Fruit fly (Drosophila melanogaster) whole organism, embryonic: Measurements from ENCODE around the gene Cyp4ac1.
A peak's percentile ranks its signal among the peaks of the same experiment; 100 is the strongest.

ENCODE experiments used
- Ada2b ChIP-seq: fragments of 200-800 bp; sonication (Bioruptor generic); IDR thresholded peaks from 2 replicates; pipeline ENCODE4 v1.3.6; 2022; ENCODE audit warnings: missing biosample characterization, missing genetic modification characterization
- B-H2 ChIP-seq: fragments of 200-800 bp; sonication (Bioruptor generic); optimal IDR thresholded peaks from 2 replicates; lab custom pipeline; 2018; ENCODE audit warnings: missing biosample characterization, mild to moderate bottlenecking, missing genetic modification characterization
- Blimp-1 ChIP-seq: fragments of 200-800 bp; sonication (Bioruptor generic); optimal IDR thresholded peaks from 3 replicates; lab custom pipeline; 2018; ENCODE audit warnings: missing biosample characterization, missing genetic modification characterization, mild to moderate bottlenecking, moderate library complexity, missing genetic modification reagents
- CG10209 ChIP-seq: fragments of 200-800 bp; sonication (Bioruptor generic); optimal IDR thresholded peaks from 3 replicates; lab custom pipeline; 2017; ENCODE audit warnings: missing biosample characterization, mild to moderate bottlenecking, missing genetic modification characterization, missing genetic modification reagents
- CG11456 ChIP-seq: fragments of 200-800 bp; sonication (Bioruptor generic); IDR thresholded peaks from 3 replicates; pipeline ENCODE4 v1.3.6; 2022; ENCODE audit warnings: missing biosample characterization, missing genetic modification characterization
- CG13894 ChIP-seq: fragments of 200-800 bp; sonication (Bioruptor generic); optimal IDR thresholded peaks from 3 replicates; lab custom pipeline; 2018; ENCODE audit warnings: missing biosample characterization, mild to moderate bottlenecking, missing genetic modification characterization, moderate library complexity
- CG14014 ChIP-seq: fragments of 200-800 bp; sonication (Bioruptor generic); IDR thresholded peaks from 2 replicates; pipeline ENCODE4 v1.3.6; 2022; ENCODE audit warnings: missing biosample characterization, missing genetic modification characterization
- CG15601 ChIP-seq: fragments of 200-800 bp; sonication (Bioruptor generic); optimal IDR thresholded peaks from 3 replicates; lab custom pipeline; 2019; ENCODE audit warnings: missing biosample characterization, mild to moderate bottlenecking, missing genetic modification characterization, moderate library complexity
- CG1647 ChIP-seq: fragments of 200-800 bp; sonication (Bioruptor generic); optimal IDR thresholded peaks from 3 replicates; lab custom pipeline; 2016; ENCODE audit warnings: missing biosample characterization, missing genetic modification characterization
- CG16815 ChIP-seq: fragments of 200-800 bp; sonication (Bioruptor generic); optimal IDR thresholded peaks from 3 replicates; lab custom pipeline; 2017; ENCODE audit warnings: missing biosample characterization, mild to moderate bottlenecking, missing genetic modification characterization
- CG18764 ChIP-seq: fragments of 200-800 bp; sonication (Bioruptor generic); optimal IDR thresholded peaks from 3 replicates; lab custom pipeline; 2016; ENCODE audit warnings: missing biosample characterization, missing genetic modification characterization
- CG3065 ChIP-seq: fragments of 200-800 bp; sonication (Bioruptor generic); optimal IDR thresholded peaks from 2 replicates; lab custom pipeline; 2016; ENCODE audit warnings: missing biosample characterization, missing genetic modification characterization
- CG33557 ChIP-seq: fragments of 200-800 bp; sonication (Bioruptor generic); optimal IDR thresholded peaks from 2 replicates; lab custom pipeline; 2019; ENCODE audit warnings: missing biosample characterization, mild to moderate bottlenecking, missing genetic modification characterization, moderate library complexity
- CG4617 ChIP-seq: fragments of 200-800 bp; sonication (Bioruptor generic); optimal IDR thresholded peaks from 3 replicates; lab custom pipeline; 2016; ENCODE audit warnings: missing biosample characterization, missing genetic modification characterization, borderline replicate concordance
- CG5180 ChIP-seq: fragments of 200-800 bp; sonication (Bioruptor generic); optimal IDR thresholded peaks from 3 replicates; lab custom pipeline; 2017; ENCODE audit warnings: missing biosample characterization, missing genetic modification characterization, mild to moderate bottlenecking, moderate library complexity, missing genetic modification reagents
- CG7987 ChIP-seq: fragments of 200-800 bp; sonication (Bioruptor generic); optimal IDR thresholded peaks from 2 replicates; lab custom pipeline; 2018; ENCODE audit warnings: missing biosample characterization, mild to moderate bottlenecking, missing genetic modification characterization, moderate library complexity
- CG8089 ChIP-seq: fragments of 200-800 bp; sonication (Bioruptor generic); optimal IDR thresholded peaks from 3 replicates; lab custom pipeline; 2016; ENCODE audit warnings: missing biosample characterization, missing genetic modification characterization
- CG8281 ChIP-seq: fragments of 200-800 bp; sonication (Bioruptor generic); optimal IDR thresholded peaks from 2 replicates; lab custom pipeline; 2018; ENCODE audit warnings: missing biosample characterization, mild to moderate bottlenecking, missing genetic modification characterization, moderate library complexity
- CG9437 ChIP-seq: fragments of 200-800 bp; sonication (Bioruptor generic); optimal IDR thresholded peaks from 2 replicates; lab custom pipeline; 2018; ENCODE audit warnings: missing biosample characterization, mild to moderate bottlenecking, missing genetic modification characterization
- CG9876 ChIP-seq: fragments of 200-800 bp; sonication (Bioruptor generic); optimal IDR thresholded peaks from 2 replicates; lab custom pipeline; 2016; ENCODE audit warnings: missing biosample characterization, missing genetic modification characterization
- D19A ChIP-seq: fragments of 200-800 bp; optimal IDR thresholded peaks from 3 replicates; lab custom pipeline; 2019; ENCODE audit warnings: missing biosample characterization, mild to moderate bottlenecking, missing genetic modification characterization, moderate library complexity
- Dip2 ChIP-seq: fragments of 200-800 bp; sonication (Bioruptor generic); IDR thresholded peaks from 2 replicates; pipeline ENCODE4 v1.3.6; 2022; ENCODE audit warnings: missing biosample characterization, missing genetic modification characterization
- Dref ChIP-seq: fragments of 200-800 bp; sonication (Bioruptor generic); IDR thresholded peaks from 2 replicates; pipeline ENCODE4 v1.3.6; 2022; ENCODE audit warnings: missing biosample characterization, missing genetic modification characterization
- Drgx ChIP-seq: fragments of 200-800 bp; sonication (Bioruptor generic); IDR thresholded peaks from 2 replicates; pipeline ENCODE4 v1.3.6; 2022; ENCODE audit warnings: missing biosample characterization, missing genetic modification characterization
- E2f1 ChIP-seq: fragments of 200-800 bp; sonication (Bioruptor generic); IDR thresholded peaks from 2 replicates; pipeline ENCODE4 v1.3.6; 2022; ENCODE audit warnings: missing biosample characterization, missing genetic modification characterization
- HmgD ChIP-seq: fragments of 200-800 bp; sonication (Bioruptor generic); optimal IDR thresholded peaks from 3 replicates; lab custom pipeline; 2016; ENCODE audit warnings: missing biosample characterization, missing genetic modification characterization
- Mrtf ChIP-seq: fragments of 200-800 bp; sonication (Bioruptor generic); IDR thresholded peaks from 3 replicates; pipeline ENCODE4 v1.3.6; 2022; ENCODE audit warnings: missing biosample characterization, missing genetic modification characterization
- Oli ChIP-seq: fragments of 200-800 bp; sonication (Bioruptor generic); optimal IDR thresholded peaks from 2 replicates; lab custom pipeline; 2018; ENCODE audit warnings: missing biosample characterization, mild to moderate bottlenecking, missing genetic modification characterization, moderate library complexity
- Six4 ChIP-seq: fragments of 200-800 bp; sonication (Bioruptor generic); optimal IDR thresholded peaks from 2 replicates; lab custom pipeline; 2016; ENCODE audit warnings: missing biosample characterization, missing genetic modification characterization
- TFAM ChIP-seq: fragments of 200-800 bp; sonication (Bioruptor generic); optimal IDR thresholded peaks from 2 replicates; lab custom pipeline; 2017; ENCODE audit warnings: missing biosample characterization, missing genetic modification characterization, inconsistent platforms
- cad ChIP-seq: fragments of >200 bp; optimal IDR thresholded peaks from 2 replicates; lab custom pipeline; 2017; ENCODE audit warnings: missing biosample characterization, missing genetic modification characterization
- chm ChIP-seq: fragments of 200-800 bp; sonication (Bioruptor generic); IDR thresholded peaks from 2 replicates; pipeline ENCODE4 v1.3.6; 2022; ENCODE audit warnings: missing biosample characterization, missing genetic modification characterization
- croc ChIP-seq: fragments of 200-800 bp; sonication (Bioruptor generic); conservative IDR thresholded peaks from 3 replicates; pipeline ENCODE4 v1.3.6; 2022; ENCODE audit warnings: missing biosample characterization, missing genetic modification characterization
- da ChIP-seq: fragments of 200-800 bp; sonication (Bioruptor generic); optimal IDR thresholded peaks from 2 replicates; lab custom pipeline; 2016; ENCODE audit warnings: missing biosample characterization, missing genetic modification characterization
- dmrt11E ChIP-seq: fragments of 200-800 bp; sonication (Bioruptor generic); optimal IDR thresholded peaks from 3 replicates; lab custom pipeline; 2018; ENCODE audit warnings: missing biosample characterization, mild to moderate bottlenecking, missing genetic modification characterization, moderate library complexity
- gcm ChIP-seq: fragments of 200-800 bp; sonication (Bioruptor generic); optimal IDR thresholded peaks from 2 replicates; lab custom pipeline; 2019; ENCODE audit warnings: missing biosample characterization, mild to moderate bottlenecking, missing genetic modification characterization, moderate library complexity
- gsb-n ChIP-seq: fragments of 200-800 bp; sonication (Bioruptor generic); optimal IDR thresholded peaks from 3 replicates; lab custom pipeline; 2018; ENCODE audit warnings: missing biosample characterization, mild to moderate bottlenecking, missing genetic modification characterization
- jing ChIP-seq: fragments of 200-800 bp; sonication (Bioruptor generic); optimal IDR thresholded peaks from 2 replicates; lab custom pipeline; 2018; ENCODE audit warnings: missing biosample characterization, mild to moderate bottlenecking, missing genetic modification characterization
- kni ChIP-seq: fragments of 200-800 bp; sonication (Bioruptor generic); optimal IDR thresholded peaks from 3 replicates; lab custom pipeline; 2017; ENCODE audit warnings: mild to moderate bottlenecking, missing biosample characterization, missing genetic modification reagents, missing genetic modification characterization
- lbe ChIP-seq: fragments of 200-800 bp; sonication (Bioruptor generic); optimal IDR thresholded peaks from 2 replicates; lab custom pipeline; 2016; ENCODE audit warnings: missing biosample characterization, mild to moderate bottlenecking, missing genetic modification characterization
- nerfin-2 ChIP-seq: fragments of 200-800 bp; sonication (Bioruptor generic); IDR thresholded peaks from 2 replicates; pipeline ENCODE4 v1.3.6; 2022; ENCODE audit warnings: missing biosample characterization, missing genetic modification characterization; ENCODE audit not compliant: partially characterized antibody
- nom ChIP-seq: fragments of 200-800 bp; sonication (Bioruptor generic); optimal IDR thresholded peaks from 2 replicates; lab custom pipeline; 2017; ENCODE audit warnings: missing biosample characterization, missing genetic modification characterization, mild to moderate bottlenecking, moderate library complexity, missing genetic modification reagents
- oc ChIP-seq: fragments of 200-800 bp; sonication (Bioruptor generic); optimal IDR thresholded peaks from 2 replicates; lab custom pipeline; 2018; ENCODE audit warnings: missing biosample characterization, mild to moderate bottlenecking, missing genetic modification characterization, moderate library complexity
- org-1 ChIP-seq: fragments of 200-800 bp; sonication (Bioruptor generic); optimal IDR thresholded peaks from 2 replicates; lab custom pipeline; 2017; ENCODE audit warnings: missing biosample characterization, missing genetic modification characterization
- sc ChIP-seq, 3 experiments: fragments of >200 bp in 2 of 3; fragments of 200-800 bp in 1 of 3; sonication (Bioruptor generic) in 1 of 3; optimal IDR thresholded peaks; 2 replicates in 2 of 3; 3 replicates in 1 of 3; lab custom pipeline; 2017; ENCODE audit warnings: mild to moderate bottlenecking in 1 of 3, missing biosample characterization in 1 of 3, missing genetic modification characterization in 1 of 3, missing genetic modification reagents in 1 of 3
- ttk ChIP-seq: fragments of 200-800 bp; sonication (Bioruptor generic); IDR thresholded peaks from 2 replicates; pipeline ENCODE4 v2.1.2; 2022; ENCODE audit warnings: missing biosample characterization, missing genetic modification characterization
- z ChIP-seq: fragments of 200-800 bp; sonication (Bioruptor generic); IDR thresholded peaks from 3 replicates; pipeline ENCODE4 v1.3.6; 2022; ENCODE audit warnings: missing biosample characterization, missing genetic modification characterization

The Cyp4ac1 gene

DNA sequence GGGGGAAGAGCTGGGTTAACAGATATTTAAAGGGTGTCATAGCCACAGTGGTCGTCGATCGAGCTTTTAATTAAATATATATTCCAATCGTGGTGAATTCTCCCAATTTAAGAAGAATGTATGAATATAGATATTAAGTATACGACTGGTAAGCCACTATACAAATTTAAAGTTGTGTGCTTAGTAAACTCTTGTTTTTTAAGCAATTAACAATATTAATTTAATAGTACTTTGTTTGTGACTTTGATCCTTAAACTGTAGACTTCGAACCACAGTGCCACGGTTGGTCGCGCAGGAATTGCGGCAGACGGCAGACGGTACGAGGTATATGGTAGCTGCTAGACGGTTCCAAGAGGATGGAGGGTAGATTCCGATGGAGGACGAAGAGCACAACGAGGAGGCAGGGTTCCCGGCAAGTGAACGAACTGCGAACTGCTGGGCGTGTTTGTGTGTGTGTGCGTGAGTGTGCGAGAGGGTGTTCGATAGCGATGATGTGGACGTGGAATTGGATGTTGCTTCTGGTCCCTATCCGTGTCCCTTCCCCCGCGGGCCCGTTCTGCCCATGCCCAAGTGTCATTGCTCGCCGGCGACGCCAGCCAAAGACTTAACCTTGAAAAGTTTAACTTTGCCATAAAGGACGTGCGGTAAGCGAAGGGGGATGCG, 23.9 kb downstream of the Cyp4ac1 start (continued):
- no peak for TF ChIP-seq CG33557
- peak; percentile 60; the same call in 1 of the 2 replicates for TF ChIP-seq Drgx (GFP tag; lab: Robert Waterston, UW)

DNA sequence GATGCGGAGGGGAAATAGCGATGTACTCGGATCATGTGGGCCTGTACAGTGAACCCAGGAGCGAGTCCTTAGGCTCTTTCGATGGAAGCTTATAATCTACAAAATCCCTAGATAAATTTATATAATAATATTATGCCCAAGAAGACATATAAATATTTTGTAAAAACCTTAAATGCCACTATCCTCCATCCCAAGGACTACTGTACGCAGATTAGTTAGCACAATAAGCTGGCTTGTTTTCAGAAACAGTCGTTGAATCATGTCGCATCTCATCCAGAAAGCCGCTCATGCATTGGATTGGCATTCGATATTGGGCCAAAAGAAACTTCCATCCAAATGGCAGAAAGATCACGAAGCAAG, 24.4 kb downstream of the Cyp4ac1 start:
- TF ChIP-seq CG13894 (tag; lab: Kevin White, UChicago) (no peak), E2f1 (GFP tag; lab: Robert Waterston, UW) (no peak), Mrtf (GFP tag; lab: Robert Waterston, UW) (0 out of 3 replicates have a peak, but pooled peaks have one; percentile 6), nom (GFP tag; lab: Kevin White, UChicago) (peak; percentile 35), D19A (no peak), chm (no peak), lbe (GFP tag; lab: Kevin White, UChicago) (peak; percentile 32), TFAM (no peak), nerfin-2 (GFP tag; lab: Robert Waterston, UW) (0 out of 2 replicates have a peak, but pooled peaks have one; percentile 42)

dm6 chr2L:5288721-5289120, 24.9 kb downstream of the Cyp4ac1 start, which contains the start of gene vri:
Gene vri, plus strand, starts transcription at chr2L:5288944.
- TF ChIP-seq CG4617 (GFP tag; lab: Kevin White, UChicago) (no peak), CG14014 (no peak), HmgD (no peak), CG9437 (no peak), gsb-n (tag; lab: Kevin White, UChicago) (no peak), CG8281 (tag; lab: Kevin White, UChicago) (no peak), CG8089 (GFP tag; lab: Kevin White, UChicago) (no peak), CG15601 (tag; lab: Kevin White, UChicago) (peak; percentile 26), CG1647 (GFP tag; lab: Kevin White, UChicago) (no peak), CG16815 (GFP tag; lab: Kevin White, UChicago) (no peak), kni (GFP tag; lab: Kevin White, UChicago) (peak; percentile 43), jing (no peak), Dip2 (GFP tag; lab: Robert Waterston, UW) (no peak), gcm (GFP tag; lab: Kevin White, UChicago) (no peak), cad (GFP tag; lab: Kevin White, UChicago) (no peak), CG7987 (no peak), Blimp-1 (GFP tag; lab: Kevin White, UChicago) (peak; percentile 70), ttk (GFP tag; lab: Robert Waterston, UW) (no peak), CG18764 (GFP tag; lab: Kevin White, UChicago) (no peak), CG3065 (no peak), Ada2b (GFP tag; lab: Robert Waterston, UW) (no peak), Oli (tag; lab: Kevin White, UChicago) (no peak), dmrt11E (no peak), CG5180 (GFP tag; lab: Kevin White, UChicago) (peak; percentile 98), Six4 (GFP tag; lab: Kevin White, UChicago) (no peak), B-H2 (GFP tag; lab: Kevin White, UChicago) (no peak), CG11456 (GFP tag; lab: Robert Waterston, UW) (no peak), org-1 (no peak), CG10209 (GFP tag; lab: Kevin White, UChicago) (no peak), da (no peak), z (GFP tag; lab: Robert Waterston, UW) (no peak), croc (GFP tag; lab: Robert Waterston, UW) (no peak), Dref (GFP tag; lab: Robert Waterston, UW) (no peak), sc (optimal IDR thresholded peaks at IDR 0.05; lab: Kevin White, UChicago) (no peak), sc (GFP tag; optimal IDR thresholded peaks at IDR 0.05; lab: Kevin White, UChicago) (no peak), oc (tag; lab: Kevin White, UChicago) (no peak), CG9876 (GFP tag; lab: Kevin White, UChicago) (no peak)
